Fruit fly (Drosophila melanogaster): ENCODE data around the gene CG33922.

CG33922 gene

DNA sequence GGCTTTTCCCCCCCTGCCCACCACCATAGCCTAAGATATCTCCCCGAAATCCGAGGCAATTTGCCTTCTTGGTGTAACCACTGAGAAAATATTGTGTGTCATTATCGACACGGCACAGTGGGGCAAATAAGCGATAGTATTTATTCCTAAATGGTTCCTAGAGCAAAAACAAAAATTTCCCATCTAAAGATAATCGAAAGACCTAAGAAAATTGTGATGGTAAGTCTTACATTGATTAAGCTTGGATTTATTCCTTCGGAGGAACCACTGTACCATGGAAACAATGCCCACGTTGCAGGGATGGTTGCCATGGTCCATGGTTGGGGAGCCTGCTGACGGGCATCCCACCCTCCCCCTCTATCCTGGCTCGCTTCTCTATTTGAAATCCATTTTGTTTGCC lies 27.5 kb downstream of the CG33922 start (continued):
- TF ChIP-seq Dp (GFP tag; optimal IDR thresholded peaks at IDR 0.05) (no peak), Hr39 (optimal IDR thresholded peaks at IDR 0.05) (no peak), ERR (GFP tag; optimal IDR thresholded peaks at IDR 0.05) (no peak), CG15479 (GFP tag; optimal IDR thresholded peaks at IDR 0.05) (no peak), fru (optimal IDR thresholded peaks at IDR 0.05) (no peak), pzg (GFP tag; optimal IDR thresholded peaks at IDR 0.05) (no peak), pum (GFP tag; optimal IDR thresholded peaks at IDR 0.05) (no peak), cad (GFP tag; optimal IDR thresholded peaks at IDR 0.05) (no peak), CG10979 (tag; optimal IDR thresholded peaks at IDR 0.05) (no peak), NC2α (GFP tag; optimal IDR thresholded peaks at IDR 0.05) (no peak), CG12155 (GFP tag; optimal IDR thresholded peaks at IDR 0.05) (no peak), Mes4 (GFP tag; optimal IDR thresholded peaks at IDR 0.05) (no peak), grn (GFP tag; optimal IDR thresholded peaks at IDR 0.05) (no peak), MESR4 (GFP tag; optimal IDR thresholded peaks at IDR 0.05) (no peak), Xbp1 (GFP tag; optimal IDR thresholded peaks at IDR 0.05) (peak; percentile 45), CG8359 (GFP tag; optimal IDR thresholded peaks at IDR 0.05; ENCODE audit: borderline replicate concordance) (no peak), CG8944 (GFP tag; optimal IDR thresholded peaks at IDR 0.05) (no peak), odd (GFP tag; optimal IDR thresholded peaks at IDR 0.05) (no peak), Kr (GFP tag; optimal IDR thresholded peaks at IDR 0.05) (no peak), CG17361 (GFP tag; IDR thresholded peaks at IDR 0.05) (no peak), CG9797 (GFP tag; optimal IDR thresholded peaks at IDR 0.05) (no peak), phol (tag; optimal IDR thresholded peaks at IDR 0.05) (peak; percentile 9), fd96Cb (tag; optimal IDR thresholded peaks at IDR 0.05) (no peak), tna (GFP tag; IDR thresholded peaks at IDR 0.05; ENCODE audit: partially characterized antibody) (no peak), dan (GFP tag; IDR thresholded peaks at IDR 0.05) (no peak), vvl (GFP tag; IDR thresholded peaks at IDR 0.05) (peak; percentile 57), tgo (GFP tag; IDR thresholded peaks at IDR 0.05) (peak; percentile 18; the same call in 1 of the 3 replicates), CG10267 (tag; optimal IDR thresholded peaks at IDR 0.05) (no peak), CG12942 (GFP tag; optimal IDR thresholded peaks at IDR 0.05) (no peak), dm (GFP tag; optimal IDR thresholded peaks at IDR 0.05) (no peak), Rfx (GFP tag; IDR thresholded peaks at IDR 0.05) (peak; percentile 48), pnt (GFP tag; optimal IDR thresholded peaks at IDR 0.05) (peak; percentile 26), schlank (tag; optimal IDR thresholded peaks at IDR 0.05) (no peak), Fer3 (tag; optimal IDR thresholded peaks at IDR 0.05) (peak; percentile 29), cwo (GFP tag; optimal IDR thresholded peaks at IDR 0.05) (peak; percentile 10), Sry-δ (GFP tag; optimal IDR thresholded peaks at IDR 0.05) (no peak), Vsx1 (GFP tag; optimal IDR thresholded peaks at IDR 0.05) (no peak), MBD-R2 (GFP tag; IDR thresholded peaks at IDR 0.05) (no peak), CG4854 (GFP tag; optimal IDR thresholded peaks at IDR 0.05) (no peak), dpn (GFP tag; optimal IDR thresholded peaks at IDR 0.05) (peak; percentile 12 to 26), slbo (GFP tag; IDR thresholded peaks at IDR 0.05) (peak; percentile 67), dimm (GFP tag; IDR thresholded peaks at IDR 0.05) (no peak), CG30020 (tag; optimal IDR thresholded peaks at IDR 0.05) (no peak), Lim3 (GFP tag; IDR thresholded peaks at IDR 0.05) (no peak), CG6854 (GFP tag; optimal IDR thresholded peaks at IDR 0.05) (no peak), corto (GFP tag; optimal IDR thresholded peaks at IDR 0.05) (no peak), CG15269 (tag; optimal IDR thresholded peaks at IDR 0.05) (peak; percentile 35), danr (GFP tag; IDR thresholded peaks at IDR 0.05) (no peak), Bteb2 (GFP tag; optimal IDR thresholded peaks at IDR 0.05) (no peak), peb (GFP tag; IDR thresholded peaks at IDR 0.05) (0 out of 2 replicates have a peak, but pooled peaks have one; percentile 17), en (GFP tag; optimal IDR thresholded peaks at IDR 0.05) (no peak), CG17612 (GFP tag; IDR thresholded peaks at IDR 0.05) (no peak), CG11723 (GFP tag; optimal IDR thresholded peaks at IDR 0.05) (no peak)

Data from whole organism, embryonic.